Fruit fly (Drosophila melanogaster) whole organism, embryonic: Measurements from ENCODE around the gene Pgant8.

ENCODE experiments used
- Aef1 ChIP-seq: fragments of 200-800 bp; sonication (Bioruptor generic); IDR thresholded peaks from 3 replicates; pipeline ENCODE4 v1.3.6; 2022; ENCODE audit warnings: missing biosample characterization, missing genetic modification characterization
- BEAF-32 ChIP-seq: fragments of 200-800 bp; sonication (Bioruptor generic); optimal IDR thresholded peaks from 3 replicates; lab custom pipeline; 2017; ENCODE audit warnings: missing biosample characterization, missing genetic modification characterization, mild to moderate bottlenecking, moderate library complexity, missing genetic modification reagents
- CG10267 ChIP-seq: fragments of 200-800 bp; sonication (Bioruptor generic); optimal IDR thresholded peaks from 2 replicates; lab custom pipeline; 2018; ENCODE audit warnings: missing biosample characterization, mild to moderate bottlenecking, missing genetic modification characterization, moderate library complexity
- CG10543 ChIP-seq: fragments of 200-800 bp; sonication (Bioruptor generic); optimal IDR thresholded peaks from 3 replicates; lab custom pipeline; 2017; ENCODE audit warnings: missing biosample characterization, mild to moderate bottlenecking, missing genetic modification characterization, moderate library complexity
- CG11247 ChIP-seq: fragments of 200-800 bp; sonication (Bioruptor generic); IDR thresholded peaks from 2 replicates; pipeline ENCODE4 v1.3.6; 2022; ENCODE audit warnings: missing biosample characterization, missing genetic modification characterization
- CG11398 ChIP-seq: fragments of 200-800 bp; sonication (Bioruptor generic); optimal IDR thresholded peaks from 2 replicates; lab custom pipeline; 2016; ENCODE audit warnings: missing biosample characterization, missing genetic modification characterization
- CG14710 ChIP-seq: fragments of 200-800 bp; sonication (Bioruptor generic); optimal IDR thresholded peaks from 3 replicates; lab custom pipeline; 2019; ENCODE audit warnings: missing biosample characterization, mild to moderate bottlenecking, missing genetic modification characterization, moderate library complexity
- CG15696 ChIP-seq: fragments of 200-800 bp; sonication (Bioruptor generic); optimal IDR thresholded peaks from 2 replicates; lab custom pipeline; 2019; ENCODE audit warnings: missing biosample characterization, mild to moderate bottlenecking, missing genetic modification characterization, moderate library complexity
- CG17328 ChIP-seq: fragments of 200-800 bp; sonication (Bioruptor generic); IDR thresholded peaks from 2 replicates; pipeline ENCODE4 v1.3.6; 2022; ENCODE audit warnings: missing biosample characterization, missing genetic modification characterization
- CG18476 ChIP-seq: fragments of 200-800 bp; sonication (Bioruptor generic); optimal IDR thresholded peaks from 2 replicates; lab custom pipeline; 2016; ENCODE audit warnings: missing biosample characterization, mild to moderate bottlenecking, missing genetic modification characterization
- CG2712 ChIP-seq: fragments of 200-800 bp; optimal IDR thresholded peaks from 3 replicates; lab custom pipeline; 2019; ENCODE audit warnings: missing biosample characterization, mild to moderate bottlenecking, missing genetic modification characterization, moderate library complexity
- CG31441 ChIP-seq: fragments of 200-800 bp; sonication (Bioruptor generic); IDR thresholded peaks from 2 replicates; pipeline ENCODE4 v1.3.6; 2022; ENCODE audit warnings: missing biosample characterization, missing genetic modification characterization
- CG32772 ChIP-seq: fragments of 200-800 bp; sonication (Bioruptor generic); IDR thresholded peaks from 2 replicates; pipeline ENCODE4 v1.3.6; 2022; ENCODE audit warnings: missing biosample characterization, missing genetic modification characterization
- CG3281 ChIP-seq: fragments of 200-800 bp; sonication (Bioruptor generic); optimal IDR thresholded peaks from 3 replicates; lab custom pipeline; 2017; ENCODE audit warnings: missing biosample characterization, mild to moderate bottlenecking, missing genetic modification characterization
- CG3995 ChIP-seq: fragments of 200-800 bp; sonication (Bioruptor generic); optimal IDR thresholded peaks from 3 replicates; lab custom pipeline; 2016; ENCODE audit warnings: missing biosample characterization, missing genetic modification characterization
- CG4282 ChIP-seq: fragments of 200-800 bp; sonication (Bioruptor generic); optimal IDR thresholded peaks from 2 replicates; lab custom pipeline; 2016; ENCODE audit warnings: missing biosample characterization, missing genetic modification characterization
- CG4854 ChIP-seq: fragments of 200-800 bp; sonication (Bioruptor generic); optimal IDR thresholded peaks from 2 replicates; lab custom pipeline; 2016; ENCODE audit warnings: missing biosample characterization, missing genetic modification characterization, inconsistent platforms
- CG6175 ChIP-seq: fragments of 200-800 bp; sonication (Bioruptor generic); IDR thresholded peaks from 3 replicates; pipeline ENCODE4 v1.3.6; 2022; ENCODE audit warnings: missing biosample characterization, missing genetic modification characterization
- CG6689 ChIP-seq: fragments of 200-800 bp; sonication (Bioruptor generic); IDR thresholded peaks from 2 replicates; pipeline ENCODE4 v1.3.6; 2022; ENCODE audit warnings: missing biosample characterization, missing genetic modification characterization
- CG7357 ChIP-seq: fragments of 200-800 bp; sonication (Bioruptor generic); IDR thresholded peaks from 3 replicates; pipeline ENCODE4 v1.3.6; 2022; ENCODE audit warnings: missing biosample characterization, missing genetic modification characterization
- CG7556 ChIP-seq: fragments of 200-800 bp; sonication (Bioruptor generic); optimal IDR thresholded peaks from 2 replicates; lab custom pipeline; 2017; ENCODE audit warnings: missing biosample characterization, mild to moderate bottlenecking, missing genetic modification characterization
- CG7928 ChIP-seq: fragments of 200-800 bp; sonication (Bioruptor generic); optimal IDR thresholded peaks from 2 replicates; lab custom pipeline; 2017; ENCODE audit warnings: missing biosample characterization, mild to moderate bottlenecking, missing genetic modification characterization
- CG8944 ChIP-seq: fragments of 200-800 bp; sonication (Bioruptor generic); optimal IDR thresholded peaks from 3 replicates; lab custom pipeline; 2016; ENCODE audit warnings: missing biosample characterization, missing genetic modification characterization
- CTCF ChIP-seq: fragments of 200-800 bp; sonication (Bioruptor generic); optimal IDR thresholded peaks from 2 replicates; lab custom pipeline; 2017; ENCODE audit warnings: missing biosample characterization, mild to moderate bottlenecking, missing genetic modification characterization, moderate library complexity
- D19A ChIP-seq: fragments of 200-800 bp; optimal IDR thresholded peaks from 3 replicates; lab custom pipeline; 2019; ENCODE audit warnings: missing biosample characterization, mild to moderate bottlenecking, missing genetic modification characterization, moderate library complexity
- Dll ChIP-seq: fragments of 200-800 bp; sonication (Bioruptor generic); IDR thresholded peaks from 4 replicates; pipeline ENCODE4 v1.3.6; 2022; ENCODE audit warnings: missing biosample characterization, missing genetic modification characterization; ENCODE audit not compliant: partially characterized antibody
- Fer2 ChIP-seq: fragments of 200-800 bp; sonication (Bioruptor generic); optimal IDR thresholded peaks from 2 replicates; lab custom pipeline; 2018; ENCODE audit warnings: missing biosample characterization, mild to moderate bottlenecking, missing genetic modification characterization, moderate library complexity
- NfI ChIP-seq: fragments of 200-800 bp; sonication (Bioruptor generic); optimal IDR thresholded peaks from 3 replicates; lab custom pipeline; 2018; ENCODE audit warnings: missing biosample characterization, mild to moderate bottlenecking, missing genetic modification characterization, moderate library complexity
- Oli ChIP-seq: fragments of 200-800 bp; sonication (Bioruptor generic); optimal IDR thresholded peaks from 2 replicates; lab custom pipeline; 2018; ENCODE audit warnings: missing biosample characterization, mild to moderate bottlenecking, missing genetic modification characterization, moderate library complexity
- Rx ChIP-seq: fragments of 200-800 bp; sonication (Bioruptor generic); IDR thresholded peaks from 2 replicates; pipeline ENCODE4 v1.3.6; 2022; ENCODE audit warnings: missing biosample characterization, missing genetic modification characterization
- Sry-β ChIP-seq: fragments of 200-800 bp; sonication (Bioruptor generic); optimal IDR thresholded peaks from 2 replicates; lab custom pipeline; 2018; ENCODE audit warnings: missing biosample characterization, mild to moderate bottlenecking, missing genetic modification characterization, moderate library complexity
- Xrp1 ChIP-seq: fragments of 200-800 bp; sonication (Bioruptor generic); IDR thresholded peaks from 2 replicates; pipeline ENCODE4 v1.3.6; 2022; ENCODE audit warnings: missing biosample characterization, missing genetic modification characterization
- ase ChIP-seq: fragments of 200-800 bp; sonication (Bioruptor generic); IDR thresholded peaks from 3 replicates; pipeline ENCODE4 v1.3.6; 2022; ENCODE audit warnings: missing biosample characterization, missing genetic modification characterization
- bsh ChIP-seq, 2 experiments: fragments of 200-800 bp; sonication (Bioruptor generic); optimal IDR thresholded peaks; 2 replicates each; lab custom pipeline; 2017 to 2018; ENCODE audit warnings: mild to moderate bottlenecking in 2 of 2, missing biosample characterization in 2 of 2, missing genetic modification characterization in 2 of 2, moderate library complexity in 1 of 2
- cas ChIP-seq: fragments of 200-800 bp; sonication (Bioruptor generic); IDR thresholded peaks from 2 replicates; pipeline ENCODE4 v1.3.6; 2022; ENCODE audit warnings: missing biosample characterization, missing genetic modification characterization
- crp ChIP-seq, 2 experiments: fragments of 200-800 bp; sonication (Bioruptor generic); optimal IDR thresholded peaks; 2 replicates in 1 of 2; 3 replicates in 1 of 2; lab custom pipeline; 2017; ENCODE audit warnings: missing biosample characterization in 2 of 2, missing genetic modification characterization in 2 of 2, mild to moderate bottlenecking in 1 of 2, moderate library complexity in 1 of 2
- dati ChIP-seq: fragments of 200-800 bp; sonication (Bioruptor generic); IDR thresholded peaks from 2 replicates; pipeline ENCODE4 v1.3.6; 2022; ENCODE audit warnings: missing biosample characterization, missing genetic modification characterization
- dpn ChIP-seq, 2 experiments: fragments of 200-800 bp; sonication (Bioruptor generic); optimal IDR thresholded peaks; 3 replicates each; lab custom pipeline; 2016; ENCODE audit warnings: missing biosample characterization in 2 of 2, missing genetic modification characterization in 2 of 2
- eve ChIP-seq, 2 experiments: fragments of >200 bp; optimal IDR thresholded peaks; 2 replicates each; lab custom pipeline; 2017; ENCODE audit warnings: missing biosample characterization in 2 of 2, missing genetic modification characterization in 2 of 2
- gem ChIP-seq: fragments of 200-800 bp; sonication (Bioruptor generic); optimal IDR thresholded peaks from 2 replicates; lab custom pipeline; 2019; ENCODE audit warnings: missing biosample characterization, mild to moderate bottlenecking, missing genetic modification characterization, moderate library complexity
- grau ChIP-seq: fragments of 200-800 bp; optimal IDR thresholded peaks from 3 replicates; lab custom pipeline; 2019; ENCODE audit warnings: missing biosample characterization, mild to moderate bottlenecking, missing genetic modification characterization, moderate library complexity
- gsb-n ChIP-seq: fragments of 200-800 bp; sonication (Bioruptor generic); optimal IDR thresholded peaks from 3 replicates; lab custom pipeline; 2018; ENCODE audit warnings: missing biosample characterization, mild to moderate bottlenecking, missing genetic modification characterization
- hbn ChIP-seq: fragments of 200-800 bp; sonication (Bioruptor generic); IDR thresholded peaks from 2 replicates; pipeline ENCODE4 v1.3.6; 2022; ENCODE audit warnings: missing biosample characterization, missing genetic modification characterization; ENCODE audit not compliant: partially characterized antibody
- her ChIP-seq: fragments of 200-800 bp; sonication (Bioruptor generic); optimal IDR thresholded peaks from 2 replicates; lab custom pipeline; 2016; ENCODE audit warnings: missing biosample characterization, missing genetic modification characterization
- onecut ChIP-seq: fragments of 200-800 bp; sonication (Bioruptor generic); IDR thresholded peaks from 2 replicates; pipeline ENCODE4 v1.3.6; 2022; ENCODE audit warnings: missing biosample characterization, missing genetic modification characterization
- phol ChIP-seq: fragments of 200-800 bp; sonication (Bioruptor generic); optimal IDR thresholded peaks from 3 replicates; lab custom pipeline; 2018; ENCODE audit warnings: missing biosample characterization, mild to moderate bottlenecking, missing genetic modification characterization, moderate library complexity
- ro ChIP-seq: fragments of 200-800 bp; sonication (Bioruptor generic); IDR thresholded peaks from 2 replicates; pipeline ENCODE4 v1.3.6; 2022; ENCODE audit warnings: missing biosample characterization, missing genetic modification characterization
- sob ChIP-seq: fragments of 200-800 bp; sonication (Bioruptor generic); IDR thresholded peaks from 2 replicates; pipeline ENCODE4 v1.3.6; 2022; ENCODE audit warnings: missing biosample characterization, missing genetic modification characterization
- ssp ChIP-seq: fragments of 200-800 bp; sonication (Bioruptor generic); IDR thresholded peaks from 2 replicates; pipeline ENCODE4 v1.3.6; 2022; ENCODE audit warnings: missing biosample characterization, missing genetic modification characterization
- trem ChIP-seq: fragments of 200-800 bp; optimal IDR thresholded peaks from 3 replicates; lab custom pipeline; 2019; ENCODE audit warnings: missing biosample characterization, mild to moderate bottlenecking, missing genetic modification characterization, moderate library complexity
- twi ChIP-seq: fragments of 200-800 bp; optimal IDR thresholded peaks from 2 replicates; lab custom pipeline; 2019; ENCODE audit warnings: missing biosample characterization, mild to moderate bottlenecking, missing genetic modification characterization, moderate library complexity
- unpg ChIP-seq: fragments of 200-800 bp; sonication (Bioruptor generic); optimal IDR thresholded peaks from 3 replicates; lab custom pipeline; 2018; ENCODE audit warnings: missing biosample characterization, mild to moderate bottlenecking, missing genetic modification characterization, moderate library complexity
- zen ChIP-seq: fragments of 200-800 bp; sonication (Bioruptor generic); optimal IDR thresholded peaks from 3 replicates; lab custom pipeline; 2018; ENCODE audit warnings: missing biosample characterization, mild to moderate bottlenecking, missing genetic modification characterization, moderate library complexity

The Pgant8 gene

DNA sequence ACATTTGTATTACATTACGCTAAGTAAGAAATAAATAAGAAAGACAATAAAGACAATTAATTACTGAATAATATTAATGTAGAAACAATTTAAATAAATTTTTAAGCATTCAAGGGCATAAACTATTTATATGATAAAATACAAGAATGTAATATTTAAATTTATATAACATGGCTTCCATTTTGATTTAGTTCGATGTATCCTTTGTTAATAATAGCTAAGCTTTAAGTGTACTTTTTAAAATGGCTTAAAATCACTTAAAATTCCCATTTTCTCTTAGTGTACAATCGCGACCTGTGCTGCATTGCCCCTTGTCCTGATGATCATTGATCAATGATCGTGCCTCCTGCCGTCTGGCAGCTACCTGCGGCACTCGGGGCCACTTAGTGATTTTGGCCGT is 13.2 kb upstream of the Pgant8 start (continued):
- no peak for TF ChIP-seq NfI (GFP tag; lab: Kevin White, UChicago)
- no peak for TF ChIP-seq sob (GFP tag; lab: Robert Waterston, UW)
- peak; percentile 74 for TF ChIP-seq CG2712
- TF ChIP-seq CG11398: no peak
- peak; percentile 66; the same call in 1 of the 2 replicates for TF ChIP-seq Xrp1 (GFP tag; lab: Robert Waterston, UW)
- no peak for TF ChIP-seq her (GFP tag; lab: Kevin White, UChicago)
- TF ChIP-seq eve (GFP tag; optimal IDR thresholded peaks at IDR 0.05; lab: Kevin White, UChicago): no peak
- no peak for TF ChIP-seq ssp
- no peak for TF ChIP-seq cas
- no peak for TF ChIP-seq BEAF-32 (GFP tag; lab: Kevin White, UChicago)
- TF ChIP-seq crp (GFP tag; optimal IDR thresholded peaks at IDR 0.05; lab: Kevin White, UChicago): no peak
- no peak for TF ChIP-seq onecut (GFP tag; lab: Robert Waterston, UW)
- TF ChIP-seq CG6175 (GFP tag; lab: Robert Waterston, UW): no peak
- no peak for TF ChIP-seq ase (GFP tag; lab: Robert Waterston, UW)
- TF ChIP-seq CG3281 (GFP tag; lab: Kevin White, UChicago): no peak
- no peak for TF ChIP-seq Dll
- TF ChIP-seq CG10543 (GFP tag; lab: Kevin White, UChicago): no peak
- TF ChIP-seq Fer2 (tag; lab: Kevin White, UChicago): no peak
- peak; percentile 30 for TF ChIP-seq grau
- no peak for TF ChIP-seq Sry-β (GFP tag; lab: Kevin White, UChicago)
- 0 out of 2 replicates have a peak, but pooled peaks have one; percentile 13 for TF ChIP-seq CG6689 (GFP tag; lab: Robert Waterston, UW)
- TF ChIP-seq CG31441: peak; percentile 48
- TF ChIP-seq CG7357 (GFP tag; lab: Robert Waterston, UW): no peak
- no peak for TF ChIP-seq CG18476 (GFP tag; lab: Kevin White, UChicago)
- TF ChIP-seq CG14710: peak; percentile 69
- no peak for TF ChIP-seq hbn
- no peak for TF ChIP-seq CG4282 (GFP tag; lab: Kevin White, UChicago)
- peak in 1 of 2 experiments; percentile 18 for TF ChIP-seq bsh (GFP tag; optimal IDR thresholded peaks at IDR 0.05; lab: Kevin White, UChicago)
- TF ChIP-seq CG4854 (GFP tag; lab: Kevin White, UChicago): no peak
- peak; percentile 48 for TF ChIP-seq phol (tag; lab: Kevin White, UChicago)
- no peak for TF ChIP-seq CG3995 (GFP tag; lab: Kevin White, UChicago)
- TF ChIP-seq CG8944 (GFP tag; lab: Kevin White, UChicago): no peak
- no peak for TF ChIP-seq CG32772
- TF ChIP-seq ro (GFP tag; lab: Robert Waterston, UW): no peak
- no peak for TF ChIP-seq CG11247 (GFP tag; lab: Robert Waterston, UW)
- TF ChIP-seq gsb-n: peak; percentile 19
- no peak for TF ChIP-seq CTCF (GFP tag; lab: Kevin White, UChicago)
- TF ChIP-seq, all 482 proteins: peak for 50

dm6 chr3L:15672800-15673199 is 10.9 kb upstream of the Pgant8 start:
- TF ChIP-seq CG15696 (tag; lab: Kevin White, UChicago) (peak; percentile 44), gem (peak; percentile 67), CG14710 (peak; percentile 55), dpn (GFP tag; optimal IDR thresholded peaks at IDR 0.05; lab: Kevin White, UChicago) (peak in 1 of 2 experiments; percentile 20), unpg (peak; percentile 51), trem (tag; lab: Kevin White, UChicago) (peak; percentile 37), Rx (GFP tag; lab: Robert Waterston, UW) (no peak), CG7556 (GFP tag; lab: Kevin White, UChicago) (peak; percentile 8), zen (tag; lab: Kevin White, UChicago) (peak; percentile 46), CG10267 (tag; lab: Kevin White, UChicago) (peak; percentile 57), CG7928 (no peak), CG17328 (GFP tag; lab: Robert Waterston, UW) (peak; percentile 40; the same call in 1 of the 2 replicates), D19A (tag; lab: Kevin White, UChicago) (peak; percentile 60), Fer2 (tag; lab: Kevin White, UChicago) (no peak), twi (peak; percentile 26), Aef1 (GFP tag; lab: Robert Waterston, UW) (no peak), dati (GFP tag; lab: Robert Waterston, UW) (0 out of 2 replicates have a peak, but pooled peaks have one; percentile 19), Oli (peak; percentile 27), bsh (GFP tag; optimal IDR thresholded peaks at IDR 0.05; lab: Kevin White, UChicago) (peak in 1 of 2 experiments; percentile 75)
